Worm (Caenorhabditis elegans): Measurements from ENCODE around the gene F44B9.5.

The F44B9.5 gene

ce11 chrIII:8017053-8017452, 715 bp upstream of the F44B9.5 start:
- TF ChIP-seq elt-1 (tag; optimal IDR thresholded peaks at IDR 0.05) (no peak), nhr-21 (tag; optimal IDR thresholded peaks at IDR 0.05) (no peak), ztf-1 (GFP tag; conservative IDR thresholded peaks at IDR 0.05) (no peak), nhr-12 (tag; optimal IDR thresholded peaks at IDR 0.05) (no peak), nhr-237 (tag; optimal IDR thresholded peaks at IDR 0.05) (no peak), Y55F3AM.14 (GFP tag; optimal IDR thresholded peaks at IDR 0.05) (no peak), lin-13 (GFP tag; optimal IDR thresholded peaks at IDR 0.05) (no peak), aly-2 (tag; optimal IDR thresholded peaks at IDR 0.05) (no peak), egl-27 (tag; optimal IDR thresholded peaks at IDR 0.05) (no peak), mab-5 (tag; optimal IDR thresholded peaks at IDR 0.05) (no peak), sma-3 (GFP tag; optimal IDR thresholded peaks at IDR 0.05) (no peak), snpc-4 (tag; optimal IDR thresholded peaks at IDR 0.05) (no peak), peb-1 (tag; optimal IDR thresholded peaks at IDR 0.05) (no peak), nhr-77 (tag; optimal IDR thresholded peaks at IDR 0.05) (no peak), nhr-23 (tag; optimal IDR thresholded peaks at IDR 0.05) (no peak), ceh-16 (tag; optimal IDR thresholded peaks at IDR 0.05) (no peak), sem-4 (tag; optimal IDR thresholded peaks at IDR 0.05) (no peak), lsy-2 (tag; optimal IDR thresholded peaks at IDR 0.05) (no peak), crh-2 (tag; optimal IDR thresholded peaks at IDR 0.05) (no peak), ceh-82 (tag; optimal IDR thresholded peaks at IDR 0.05) (no peak)

DNA sequence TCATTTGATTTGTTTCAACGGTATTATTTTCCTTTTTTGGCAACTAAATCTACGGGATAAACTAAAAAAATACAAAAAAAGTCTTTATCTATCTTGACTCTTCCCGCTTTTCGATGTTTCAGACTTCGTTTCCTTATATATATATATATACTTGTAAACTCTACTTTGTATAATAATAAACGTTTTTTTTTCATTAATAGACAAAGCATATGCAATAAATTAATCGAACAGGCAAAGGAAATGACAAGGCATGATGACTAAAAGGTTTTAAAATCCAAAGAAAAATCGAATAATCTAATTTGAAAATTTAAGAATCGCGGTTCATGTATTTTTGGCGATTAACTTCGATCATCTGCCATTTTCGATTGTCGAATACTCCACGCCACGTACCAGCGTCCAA, 2.8 kb downstream of the F44B9.5 start:
- TF ChIP-seq zag-1 (tag; optimal IDR thresholded peaks at IDR 0.05) (no peak), ztf-4 (tag; optimal IDR thresholded peaks at IDR 0.05) (no peak), nhr-23 (tag; optimal IDR thresholded peaks at IDR 0.05) (no peak), lin-39 (tag; optimal IDR thresholded peaks at IDR 0.05) (no peak), ZK546.5 (tag; optimal IDR thresholded peaks at IDR 0.05) (no peak), R02D3.7 (tag; optimal IDR thresholded peaks at IDR 0.05) (no peak), ztf-11 (tag; optimal IDR thresholded peaks at IDR 0.05) (no peak), skn-1 (tag; optimal IDR thresholded peaks at IDR 0.05) (no peak), nhr-237 (tag; optimal IDR thresholded peaks at IDR 0.05) (no peak), C34F6.9 (tag; optimal IDR thresholded peaks at IDR 0.05) (no peak), nhr-11 (tag; optimal IDR thresholded peaks at IDR 0.05) (no peak), lin-13 (GFP tag; optimal IDR thresholded peaks at IDR 0.05) (no peak), unc-39 (tag; optimal IDR thresholded peaks at IDR 0.05) (no peak), dmd-4 (tag; optimal IDR thresholded peaks at IDR 0.05) (no peak), elt-1 (tag; optimal IDR thresholded peaks at IDR 0.05) (no peak), lsy-2 (tag; optimal IDR thresholded peaks at IDR 0.05) (no peak), sma-3 (GFP tag; optimal IDR thresholded peaks at IDR 0.05) (no peak)

ce11 chrIII:8010260-8010822, 6.0 kb downstream of the F44B9.5 start, which contains the start of gene cit-1.2:
cit-1.2 (plus strand) TSS chrIII:8010772.
- TF ChIP-seq nhr-129 (tag; optimal IDR thresholded peaks at IDR 0.05) (peak; percentile 55), sma-9 (GFP tag; optimal IDR thresholded peaks at IDR 0.05) (no peak), sma-9 (tag; optimal IDR thresholded peaks at IDR 0.05) (no peak)

ce11 chrIII:8009769-8010168, 6.6 kb downstream of the F44B9.5 start, which contains the start of gene cit-1.1:
cit-1.1 (minus strand) TSS chrIII:8009821.
- TF ChIP-seq sma-9 (GFP tag; optimal IDR thresholded peaks at IDR 0.05) (no peak), sma-9 (tag; optimal IDR thresholded peaks at IDR 0.05) (no peak), ztf-4 (tag; optimal IDR thresholded peaks at IDR 0.05) (no peak), C34F6.9 (tag; optimal IDR thresholded peaks at IDR 0.05) (peak; percentile 53), unc-39 (tag; optimal IDR thresholded peaks at IDR 0.05) (no peak), alr-1 (tag; optimal IDR thresholded peaks at IDR 0.05) (no peak), unc-55 (GFP tag; optimal IDR thresholded peaks at IDR 0.05) (peak; percentile 51), lin-13 (GFP tag; optimal IDR thresholded peaks at IDR 0.05) (no peak), ceh-16 (tag; optimal IDR thresholded peaks at IDR 0.05) (no peak), ceh-82 (tag; optimal IDR thresholded peaks at IDR 0.05) (no peak), lin-39 (tag; optimal IDR thresholded peaks at IDR 0.05) (no peak), ZK546.5 (tag; optimal IDR thresholded peaks at IDR 0.05) (no peak), fos-1 (tag; optimal IDR thresholded peaks at IDR 0.05) (peak; percentile 58), ama-1 (optimal IDR thresholded peaks at IDR 0.05) (peak; percentile 54), mab-5 (tag; optimal IDR thresholded peaks at IDR 0.05) (no peak), lsy-2 (tag; optimal IDR thresholded peaks at IDR 0.05) (peak in 1 of 2 experiments; percentile 39), lin-11 (tag; optimal IDR thresholded peaks at IDR 0.05) (peak; percentile 1), crh-2 (tag; optimal IDR thresholded peaks at IDR 0.05) (no peak)
